Fruit fly (Drosophila melanogaster): ENCODE data around the gene nau.

Gene nau

DNA sequence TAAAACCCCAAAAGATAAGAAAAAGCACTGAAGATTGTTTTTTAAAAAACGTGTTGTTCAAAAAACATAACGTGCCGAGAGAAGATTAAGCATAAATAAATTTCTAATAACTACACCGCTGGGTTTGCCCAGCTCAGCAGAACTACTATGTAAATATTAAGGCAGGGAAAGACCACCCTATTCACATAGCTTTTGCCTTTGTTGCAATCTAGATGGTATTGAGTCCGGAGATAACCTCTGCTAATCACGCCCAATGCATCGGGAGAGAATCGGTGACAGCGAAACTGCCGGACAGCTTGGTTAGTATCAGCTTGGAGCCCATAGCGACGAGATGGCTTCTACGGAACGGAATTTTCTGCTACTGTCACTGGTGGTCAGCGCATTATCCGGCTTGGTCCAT lies 32.2 kb downstream of the nau start, which contains the start of gene SPE:
Gene SPE, plus strand, starts transcription at position 301 of the 400 bp plus-strand sequence.
- no peak for TF ChIP-seq crp (GFP tag; optimal IDR thresholded peaks at IDR 0.05)
- no peak for TF ChIP-seq vfl (GFP tag; optimal IDR thresholded peaks at IDR 0.05)
- TF ChIP-seq Chrac-16 (GFP tag; optimal IDR thresholded peaks at IDR 0.05): no peak
- TF ChIP-seq jigr1 (GFP tag; IDR thresholded peaks at IDR 0.05): no peak
- peak; percentile 9 for TF ChIP-seq CG34376 (GFP tag; optimal IDR thresholded peaks at IDR 0.05)
- TF ChIP-seq Sin3A (optimal IDR thresholded peaks at IDR 0.05): no peak

DNA sequence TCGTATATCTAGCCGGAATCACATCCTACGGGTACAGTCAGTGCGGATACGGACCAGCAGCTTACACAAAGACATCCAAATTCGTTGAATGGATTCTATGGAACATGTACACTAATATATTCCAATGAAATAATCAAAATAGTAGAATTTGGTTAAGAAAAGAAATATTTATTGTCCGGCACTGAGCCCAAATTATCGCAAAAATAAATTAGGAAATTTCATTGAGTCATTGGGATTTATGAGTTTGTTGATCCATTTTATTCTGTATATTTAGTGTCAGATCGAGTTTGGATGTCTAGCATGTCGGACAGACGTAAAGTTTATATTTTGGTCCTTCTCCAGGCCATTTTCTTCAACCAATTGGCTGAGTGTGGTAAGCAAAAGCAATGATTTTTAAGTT lies 34.4 kb downstream of the nau start, which contains the start of gene CG18754:
Gene CG18754, plus strand, starts transcription at position 301 of the 400 bp plus-strand sequence.
- no peak for TF ChIP-seq Xbp1 (GFP tag; optimal IDR thresholded peaks at IDR 0.05)
- no peak for TF ChIP-seq CG8281 (tag; optimal IDR thresholded peaks at IDR 0.05)
- TF ChIP-seq CG17385 (GFP tag; optimal IDR thresholded peaks at IDR 0.05): no peak
- TF ChIP-seq Bteb2 (GFP tag; optimal IDR thresholded peaks at IDR 0.05): no peak
- no peak for TF ChIP-seq CG34376 (GFP tag; optimal IDR thresholded peaks at IDR 0.05)
- TF ChIP-seq seq (GFP tag; IDR thresholded peaks at IDR 0.05): no peak
- no peak for TF ChIP-seq NC2β (GFP tag; optimal IDR thresholded peaks at IDR 0.05)
- no peak for TF ChIP-seq hbn (GFP tag; IDR thresholded peaks at IDR 0.05; ENCODE audit: partially characterized antibody)
- no peak for TF ChIP-seq CG32532 (GFP tag; IDR thresholded peaks at IDR 0.05)
- no peak for TF ChIP-seq CG7928 (GFP tag; optimal IDR thresholded peaks at IDR 0.05)
- TF ChIP-seq CG14667 (GFP tag; IDR thresholded peaks at IDR 0.05): no peak

dm6 chr3R:23682203-23682602 lies 36.0 kb downstream of the nau start, which contains the start of gene CG16710:
TSS of gene CG16710 (plus strand) at chr3R:23682503.
- TF ChIP-seq CG9727 (GFP tag; optimal IDR thresholded peaks at IDR 0.05): no peak
- TF ChIP-seq dmrt11E (tag; optimal IDR thresholded peaks at IDR 0.05): no peak
- TF ChIP-seq klu (GFP tag; IDR thresholded peaks at IDR 0.05): no peak
- TF ChIP-seq Hr3 (GFP tag; optimal IDR thresholded peaks at IDR 0.05): no peak
- no peak for TF ChIP-seq B-H2 (GFP tag; optimal IDR thresholded peaks at IDR 0.05)
- no peak for TF ChIP-seq CG7357 (GFP tag; IDR thresholded peaks at IDR 0.05)
- no peak for TF ChIP-seq CG2889 (GFP tag; IDR thresholded peaks at IDR 0.05)
- no peak for TF ChIP-seq gt (GFP tag; IDR thresholded peaks at IDR 0.05)
- no peak for TF ChIP-seq ftz-f1 (GFP tag; optimal IDR thresholded peaks at IDR 0.05)
- TF ChIP-seq Ets97D (GFP tag; optimal IDR thresholded peaks at IDR 0.05): no peak
- no peak for TF ChIP-seq ATbp (GFP tag; optimal IDR thresholded peaks at IDR 0.05)
- TF ChIP-seq CG17186 (GFP tag; optimal IDR thresholded peaks at IDR 0.05): no peak
- TF ChIP-seq CG11504 (tag; optimal IDR thresholded peaks at IDR 0.05): no peak
- no peak for TF ChIP-seq Lpt (GFP tag; optimal IDR thresholded peaks at IDR 0.05)
- no peak for TF ChIP-seq pnt (GFP tag; optimal IDR thresholded peaks at IDR 0.05)
- TF ChIP-seq Xrp1 (GFP tag; IDR thresholded peaks at IDR 0.05): no peak
- no peak for TF ChIP-seq ac (GFP tag; optimal IDR thresholded peaks at IDR 0.05)
- no peak for TF ChIP-seq CG32767 (GFP tag; IDR thresholded peaks at IDR 0.05)
- TF ChIP-seq org-1 (GFP tag; optimal IDR thresholded peaks at IDR 0.05): no peak
- TF ChIP-seq CG2129 (GFP tag; IDR thresholded peaks at IDR 0.05; ENCODE audit: partially characterized antibody): no peak

dm6 chr3R:23679911-23680336 lies 38.2 kb downstream of the nau start, which contains the start of gene eIF3d1:
TSS of gene eIF3d1 (plus strand) at chr3R:23680039.
- TF ChIP-seq CG32767 (GFP tag; IDR thresholded peaks at IDR 0.05) (0 out of 2 replicates have a peak, but pooled peaks have one; percentile 17), Aef1 (GFP tag; IDR thresholded peaks at IDR 0.05) (no peak), CG15696 (tag; optimal IDR thresholded peaks at IDR 0.05) (no peak), CG6654 (GFP tag; optimal IDR thresholded peaks at IDR 0.05) (no peak), bowl (GFP tag; IDR thresholded peaks at IDR 0.05) (no peak), CHES-1-like (GFP tag; optimal IDR thresholded peaks at IDR 0.05) (peak; percentile 64), cwo (GFP tag; optimal IDR thresholded peaks at IDR 0.05) (no peak), sima (GFP tag; optimal IDR thresholded peaks at IDR 0.05) (no peak), Med (GFP tag) (peak; percentile 92), E2f1 (GFP tag; IDR thresholded peaks at IDR 0.05) (peak; percentile 52; the same call in 1 of the 2 replicates), CG9727 (GFP tag; optimal IDR thresholded peaks at IDR 0.05) (no peak), Blimp-1 (GFP tag; optimal IDR thresholded peaks at IDR 0.05) (no peak), CG34422 (GFP tag; IDR thresholded peaks at IDR 0.05) (peak; percentile 74; the same call in 2 of the 3 replicates), ato (GFP tag; IDR thresholded peaks at IDR 0.05; ENCODE audit: partially characterized antibody) (no peak), CG15011 (GFP tag; optimal IDR thresholded peaks at IDR 0.05) (no peak)
